Worm (Caenorhabditis elegans) whole organism, late embryonic: Measurements from ENCODE around the gene R07E5.4.
"Not testable (repeated sequence)": the region's sequence is repeated elsewhere in the genome, so short reads cannot be mapped to it uniquely, and the experiment has no call there.

ENCODE experiments used
- C08G9.2 ChIP-seq: sonication (generic microtip); optimal IDR thresholded peaks from 2 replicates; lab custom pipeline; 2016; ENCODE audit warnings: mild to moderate bottlenecking, missing genetic modification characterization, moderate library complexity, missing compliant biosample characterization
- C38D4.7 ChIP-seq: fragments of 200-800 bp; sonication (Bioruptor generic); optimal IDR thresholded peaks from 2 replicates; lab custom pipeline; 2018; ENCODE audit warnings: mild to moderate bottlenecking, missing genetic modification characterization, moderate library complexity, missing compliant biosample characterization
- F13H6.1 ChIP-seq: sonication (generic microtip); optimal IDR thresholded peaks from 2 replicates; lab custom pipeline; 2016; ENCODE audit warnings: missing genetic modification characterization, missing compliant biosample characterization
- K02D7.2 ChIP-seq: sonication (generic microtip); optimal IDR thresholded peaks from 2 replicates; lab custom pipeline; 2017; ENCODE audit warnings: mild to moderate bottlenecking, missing genetic modification characterization, missing compliant biosample characterization
- Y22D7AL.16 ChIP-seq: sonication (generic microtip); optimal IDR thresholded peaks from 2 replicates; lab custom pipeline; 2016; ENCODE audit warnings: missing genetic modification characterization, missing compliant biosample characterization
- ahr-1 ChIP-seq: sonication (generic microtip); optimal IDR thresholded peaks from 2 replicates; lab custom pipeline; 2016; ENCODE audit warnings: missing genetic modification characterization, missing compliant biosample characterization
- ama-1 ChIP-seq: fragments of 150-350 bp; optimal IDR thresholded peaks from 2 replicates; lab custom pipeline; 2014
- ceh-18 ChIP-seq: sonication (generic microtip); optimal IDR thresholded peaks from 2 replicates; lab custom pipeline; 2016; ENCODE audit warnings: missing genetic modification characterization, missing compliant biosample characterization
- ceh-19 ChIP-seq: fragments of 200-800 bp; sonication (Bioruptor generic); optimal IDR thresholded peaks from 2 replicates; lab custom pipeline; 2018; ENCODE audit warnings: mild to moderate bottlenecking, missing genetic modification characterization, missing compliant biosample characterization
- ceh-24 ChIP-seq: sonication (generic microtip); optimal IDR thresholded peaks from 2 replicates; lab custom pipeline; 2016; ENCODE audit warnings: mild to moderate bottlenecking, missing genetic modification characterization, missing compliant biosample characterization
- ceh-30 ChIP-seq: fragments of 150-350 bp; optimal IDR thresholded peaks from 2 replicates; lab custom pipeline; 2014; ENCODE audit warnings: missing biosample characterization, missing genetic modification characterization
- ceh-31 ChIP-seq: sonication (generic microtip); optimal IDR thresholded peaks from 2 replicates; lab custom pipeline; 2016; ENCODE audit warnings: missing genetic modification characterization, missing compliant biosample characterization
- ceh-34 ChIP-seq: sonication (generic microtip); optimal IDR thresholded peaks from 2 replicates; lab custom pipeline; 2016; ENCODE audit warnings: mild to moderate bottlenecking, missing genetic modification characterization, missing compliant biosample characterization
- ceh-45 ChIP-seq: fragments of 200-800 bp; sonication (Bioruptor generic); IDR thresholded peaks from 2 replicates; pipeline ENCODE4 v1.3.6; 2022; ENCODE audit warnings: missing genetic modification reagents, missing genetic modification characterization, missing compliant biosample characterization
- ceh-48 ChIP-seq: sonication (generic microtip); optimal IDR thresholded peaks from 2 replicates; lab custom pipeline; 2016; ENCODE audit warnings: missing genetic modification characterization, inconsistent platforms, missing compliant biosample characterization
- ceh-9 ChIP-seq: sonication (generic microtip); optimal IDR thresholded peaks from 2 replicates; lab custom pipeline; 2016; ENCODE audit warnings: mild to moderate bottlenecking, missing genetic modification characterization, inconsistent platforms, missing compliant biosample characterization
- che-1 ChIP-seq: sonication (generic microtip); optimal IDR thresholded peaks from 2 replicates; lab custom pipeline; 2016; ENCODE audit warnings: mild to moderate bottlenecking, missing genetic modification characterization, missing compliant biosample characterization
- dve-1 ChIP-seq: sonication (generic microtip); optimal IDR thresholded peaks from 2 replicates; lab custom pipeline; 2017; ENCODE audit warnings: antibody characterized with exemption, mild to moderate bottlenecking, missing genetic modification characterization, missing compliant biosample characterization
- elt-2 ChIP-seq: sonication (generic microtip); optimal IDR thresholded peaks from 2 replicates; lab custom pipeline; 2016; ENCODE audit warnings: missing genetic modification reagents, missing genetic modification characterization, missing compliant biosample characterization
- elt-4 ChIP-seq: sonication (generic microtip); optimal IDR thresholded peaks from 2 replicates; lab custom pipeline; 2016; ENCODE audit warnings: missing genetic modification characterization, missing compliant biosample characterization
- ets-4 ChIP-seq: sonication (generic microtip); optimal IDR thresholded peaks from 2 replicates; lab custom pipeline; 2016; ENCODE audit warnings: missing genetic modification characterization, missing compliant biosample characterization
- eyg-1 ChIP-seq: sonication (generic microtip); optimal IDR thresholded peaks from 2 replicates; lab custom pipeline; 2016; ENCODE audit warnings: missing genotype, missing genetic modification characterization, missing compliant biosample characterization
- fax-1 ChIP-seq: sonication (generic microtip); optimal IDR thresholded peaks from 2 replicates; lab custom pipeline; 2016; ENCODE audit warnings: missing genotype, missing genetic modification characterization, missing compliant biosample characterization
- hlh-13 ChIP-seq: fragments of 200-800 bp; sonication (Bioruptor generic); optimal IDR thresholded peaks from 2 replicates; lab custom pipeline; 2018; ENCODE audit warnings: mild to moderate bottlenecking, missing genetic modification characterization, missing compliant biosample characterization
- hlh-15 ChIP-seq: sonication (generic microtip); optimal IDR thresholded peaks from 2 replicates; lab custom pipeline; 2016; ENCODE audit warnings: missing genetic modification characterization, missing compliant biosample characterization
- hlh-6 ChIP-seq: sonication (generic microtip); optimal IDR thresholded peaks from 2 replicates; lab custom pipeline; 2016; ENCODE audit warnings: missing genotype, missing genetic modification characterization, missing compliant biosample characterization
- lim-6 ChIP-seq: sonication (generic microtip); optimal IDR thresholded peaks from 2 replicates; lab custom pipeline; 2016; ENCODE audit warnings: missing genetic modification characterization, missing compliant biosample characterization
- lin-11 ChIP-seq: fragments of 200-800 bp; sonication (Bioruptor generic); optimal IDR thresholded peaks from 2 replicates; lab custom pipeline; 2018; ENCODE audit warnings: mild to moderate bottlenecking, missing genetic modification characterization, missing compliant biosample characterization
- mec-3 ChIP-seq: sonication (generic microtip); optimal IDR thresholded peaks from 2 replicates; lab custom pipeline; 2016; ENCODE audit warnings: borderline replicate concordance, missing genetic modification characterization, missing compliant biosample characterization
- nfya-1 ChIP-seq: sonication (generic microtip); optimal IDR thresholded peaks from 2 replicates; lab custom pipeline; 2017; ENCODE audit warnings: missing genetic modification characterization, mild to moderate bottlenecking, missing compliant biosample characterization, antibody characterized with exemption, moderate library complexity
- nhr-11 ChIP-seq: fragments of 150-350 bp; optimal IDR thresholded peaks from 2 replicates; lab custom pipeline; 2014; ENCODE audit warnings: missing biosample characterization, missing genetic modification characterization
- npax-4 ChIP-seq: sonication (generic microtip); optimal IDR thresholded peaks from 2 replicates; lab custom pipeline; 2016; ENCODE audit warnings: missing genetic modification characterization, missing compliant biosample characterization
- pha-2 ChIP-seq: sonication (generic microtip); optimal IDR thresholded peaks from 2 replicates; lab custom pipeline; 2017; ENCODE audit warnings: mild to moderate bottlenecking, missing genetic modification characterization, missing compliant biosample characterization
- pha-4 ChIP-seq: fragments of 150-350 bp; optimal IDR thresholded peaks from 2 replicates; lab custom pipeline; 2018; ENCODE audit warnings: missing biosample characterization, missing genetic modification reagents, missing genetic modification characterization
- pqm-1 ChIP-seq: sonication (generic microtip); optimal IDR thresholded peaks from 2 replicates; lab custom pipeline; 2016; ENCODE audit warnings: missing genetic modification characterization, missing compliant biosample characterization
- pros-1 ChIP-seq: fragments of 150-350 bp; optimal IDR thresholded peaks from 2 replicates; lab custom pipeline; 2014; ENCODE audit warnings: missing biosample characterization, missing genetic modification reagents, missing genetic modification characterization
- ref-2 ChIP-seq: sonication (generic microtip); optimal IDR thresholded peaks from 2 replicates; lab custom pipeline; 2016; ENCODE audit warnings: missing genetic modification characterization, missing compliant biosample characterization
- rnt-1 ChIP-seq: sonication (generic microtip); optimal IDR thresholded peaks from 2 replicates; lab custom pipeline; 2016; ENCODE audit warnings: missing genetic modification characterization, missing compliant biosample characterization
- sdc-2 ChIP-seq: sonication (generic microtip); optimal IDR thresholded peaks from 2 replicates; lab custom pipeline; 2016; ENCODE audit warnings: missing genotype, missing genetic modification characterization, missing compliant biosample characterization
- sox-4 ChIP-seq: sonication (generic microtip); optimal IDR thresholded peaks from 2 replicates; lab custom pipeline; 2017; ENCODE audit warnings: mild to moderate bottlenecking, missing genetic modification characterization, inconsistent platforms, missing compliant biosample characterization
- syd-9 ChIP-seq: sonication (generic microtip); optimal IDR thresholded peaks from 2 replicates; lab custom pipeline; 2016; ENCODE audit warnings: mild to moderate bottlenecking, missing genetic modification characterization, moderate library complexity, missing compliant biosample characterization
- tbx-2 ChIP-seq: sonication (generic microtip); optimal IDR thresholded peaks from 2 replicates; lab custom pipeline; 2016; ENCODE audit warnings: missing genetic modification characterization, missing compliant biosample characterization
- tbx-7 ChIP-seq: sonication (generic microtip); optimal IDR thresholded peaks from 2 replicates; lab custom pipeline; 2016; ENCODE audit warnings: missing genotype, missing genetic modification characterization, missing compliant biosample characterization
- ttx-3 ChIP-seq: sonication (generic microtip); optimal IDR thresholded peaks from 2 replicates; lab custom pipeline; 2016; ENCODE audit warnings: missing genetic modification reagents, missing genetic modification characterization, missing compliant biosample characterization
- unc-3 ChIP-seq, 2 experiments: fragments of 200-800 bp in 1 of 2; sonication (Bioruptor generic) in 1 of 2; sonication (generic microtip) in 1 of 2; conservative IDR thresholded peaks in 1 of 2; optimal IDR thresholded peaks in 1 of 2; 2 replicates each; pipeline versions ENCODE4 v1.3.6 to Lab custom; 2016 to 2022; ENCODE audit warnings: missing compliant biosample characterization in 2 of 2, missing genetic modification characterization in 2 of 2, missing genetic modification reagents in 1 of 2
- unc-55 ChIP-seq: sonication (generic microtip); optimal IDR thresholded peaks from 2 replicates; lab custom pipeline; 2017; ENCODE audit warnings: missing biosample characterization, missing genetic modification reagents, missing genetic modification characterization
- zip-5 ChIP-seq: sonication (generic microtip); optimal IDR thresholded peaks from 2 replicates; lab custom pipeline; 2016; ENCODE audit warnings: missing genetic modification characterization, missing compliant biosample characterization

R07E5.4 gene

ce11 chrIII:4370585-4370984 is 24.0 kb upstream of the R07E5.4 start, which contains the start of gene ckb-3:
TSS of gene ckb-3 (plus strand) at chrIII:4370885.
- TF ChIP-seq hlh-13 (GFP tag; lab: Kevin White, UChicago) (no peak), C38D4.7 (GFP tag; lab: Kevin White, UChicago) (no peak), zip-5 (tag; lab: Kevin White, UChicago) (no peak), F13H6.1 (tag; lab: Kevin White, UChicago) (no peak), rnt-1 (tag; lab: Kevin White, UChicago) (no peak), pros-1 (tag; lab: Kevin White, UChicago) (no peak), lim-6 (tag; lab: Kevin White, UChicago) (no peak), syd-9 (tag; lab: Kevin White, UChicago) (no peak), mec-3 (tag; lab: Kevin White, UChicago) (no peak), ceh-9 (tag; lab: Kevin White, UChicago) (no peak), dve-1 (tag; lab: Kevin White, UChicago) (no peak), ceh-34 (no peak), npax-4 (no peak), eyg-1 (tag; lab: Kevin White, UChicago) (no peak), pqm-1 (no peak), fax-1 (no peak), elt-4 (tag; lab: Kevin White, UChicago) (no peak), pha-4 (no peak), ama-1 (lab: Kevin White, UChicago) (no peak), unc-55 (GFP tag; lab: Kevin White, UChicago) (no peak)
- TF ChIP-seq, all 69 proteins: peak for 0

- TF ChIP-seq ama-1 (lab: Kevin White, UChicago) (no peak), ttx-3 (tag; lab: Kevin White, UChicago) (no peak), ceh-45 (no peak), ceh-31 (no peak), pha-2 (tag; lab: Kevin White, UChicago) (no peak), nfya-1 (tag; lab: Kevin White, UChicago) (no peak)
Observed at ce11 chrIII:4372894-4373293, 21.7 kb upstream of the R07E5.4 start.

ce11 chrIII:4374854-4375253 is 19.7 kb upstream of the R07E5.4 start, which contains the start of gene pals-26:
TSS of gene pals-26 (plus strand) at chrIII:4375154.
- no peak for TF ChIP-seq sdc-2 (tag; lab: Kevin White, UChicago)
- no peak for TF ChIP-seq C38D4.7 (GFP tag; lab: Kevin White, UChicago)
- TF ChIP-seq tbx-7 (tag; lab: Kevin White, UChicago), result no peak
- no peak for TF ChIP-seq lin-11 (tag; lab: Kevin White, UChicago)
- no peak for TF ChIP-seq nhr-11
- no peak for TF ChIP-seq ceh-30

ce11 chrIII:4378600-4379293 is 15.8 kb upstream of the R07E5.4 start:
- TF ChIP-seq ceh-48 (tag; lab: Kevin White, UChicago) (peak; percentile 28), zip-5 (tag; lab: Kevin White, UChicago) (peak; percentile 10), fax-1 (peak; percentile 48), tbx-2 (tag; lab: Kevin White, UChicago) (peak; percentile 51), ahr-1 (tag; lab: Kevin White, UChicago) (peak; percentile 43), elt-2 (tag; lab: Kevin White, UChicago) (peak; percentile 41), hlh-6 (tag; lab: Kevin White, UChicago) (peak; percentile 4), ceh-31 (peak; percentile 70), ceh-19 (GFP tag; lab: Kevin White, UChicago) (peak; percentile 37), sox-4 (tag; lab: Kevin White, UChicago) (peak; percentile 54), ceh-24 (tag; lab: Kevin White, UChicago) (peak; percentile 39), ets-4 (peak; percentile 6), sdc-2 (tag; lab: Kevin White, UChicago) (peak; percentile 40), Y22D7AL.16 (tag; lab: Kevin White, UChicago) (peak; percentile 52), ceh-18 (tag; lab: Kevin White, UChicago) (peak; percentile 87), C08G9.2 (peak; percentile 43), hlh-15 (tag; lab: Kevin White, UChicago) (peak; percentile 18), K02D7.2 (tag; lab: Kevin White, UChicago) (peak; percentile 55), ref-2 (peak; percentile 47), pha-2 (tag; lab: Kevin White, UChicago) (peak; percentile 77), unc-3 (GFP tag; conservative IDR thresholded peaks at IDR 0.05; lab: Robert Waterston, UW) (peak; percentile 55; the same call in 1 of the 2 replicates), che-1 (peak; percentile 54)
- TF ChIP-seq unc-3 (tag; optimal IDR thresholded peaks at IDR 0.05; lab: Kevin White, UChicago), result not testable (repeated sequence)
